Fruit fly (Drosophila melanogaster): ENCODE measurements around the gene CG33648.
A peak's percentile ranks its signal among the peaks of the same experiment; 100 is the strongest.

The CG33648 gene

dm6 chr2L:14545319-14545740 is 21.2 kb downstream of the CG33648 start (continued):
- TF ChIP-seq CG2202 (tag; optimal IDR thresholded peaks at IDR 0.05) (peak; percentile 91), CG5180 (GFP tag; optimal IDR thresholded peaks at IDR 0.05) (peak; percentile 43), her (GFP tag; optimal IDR thresholded peaks at IDR 0.05) (peak; percentile 37), odd (GFP tag; optimal IDR thresholded peaks at IDR 0.05) (peak; percentile 75), CG9932 (GFP tag; IDR thresholded peaks at IDR 0.05) (0 out of 2 replicates have a peak, but pooled peaks have one; percentile 15), CG14965 (GFP tag; optimal IDR thresholded peaks at IDR 0.05; ENCODE audit: borderline replicate concordance) (peak; percentile 72), CG12769 (tag; optimal IDR thresholded peaks at IDR 0.05) (peak; percentile 39), D19A (tag; optimal IDR thresholded peaks at IDR 0.05) (peak; percentile 38), run (tag; optimal IDR thresholded peaks at IDR 0.05) (peak; percentile 55), p53 (GFP tag; optimal IDR thresholded peaks at IDR 0.05) (peak; percentile 22), tap (tag; optimal IDR thresholded peaks at IDR 0.05) (peak; percentile 20), CG18262 (tag; optimal IDR thresholded peaks at IDR 0.05) (peak; percentile 54), CG11723 (GFP tag; optimal IDR thresholded peaks at IDR 0.05) (peak; percentile 43), MBD-R2 (GFP tag; IDR thresholded peaks at IDR 0.05) (no peak), CG10543 (GFP tag; optimal IDR thresholded peaks at IDR 0.05) (peak; percentile 60), Dbx (GFP tag; IDR thresholded peaks at IDR 0.05) (0 out of 3 replicates have a peak, but pooled peaks have one; percentile 9), sc (optimal IDR thresholded peaks at IDR 0.05) (no peak), sc (GFP tag; optimal IDR thresholded peaks at IDR 0.05) (peak; percentile 74), CG13424 (tag; optimal IDR thresholded peaks at IDR 0.05) (peak; percentile 50), Neu2 (GFP tag; optimal IDR thresholded peaks at IDR 0.05; ENCODE audit: borderline replicate concordance) (no peak), Max (GFP tag; optimal IDR thresholded peaks at IDR 0.05) (peak; percentile 19), CG3065 (GFP tag; optimal IDR thresholded peaks at IDR 0.05) (peak; percentile 11), Bteb2 (GFP tag; optimal IDR thresholded peaks at IDR 0.05) (no peak), lov (optimal IDR thresholded peaks at IDR 0.05) (no peak), lov (GFP tag; IDR thresholded peaks at IDR 0.05) (peak; percentile 80; the same call in 2 of the 3 replicates), tio (GFP tag; optimal IDR thresholded peaks at IDR 0.05) (peak; percentile 55), Spps (tag; optimal IDR thresholded peaks at IDR 0.05) (peak; percentile 36), CG8281 (tag; optimal IDR thresholded peaks at IDR 0.05) (peak; percentile 23), CG13775 (GFP tag; optimal IDR thresholded peaks at IDR 0.05) (peak; percentile 32), CG1647 (GFP tag; optimal IDR thresholded peaks at IDR 0.05) (peak; percentile 38), schlank (tag; optimal IDR thresholded peaks at IDR 0.05) (peak; percentile 12), Atf6 (GFP tag; IDR thresholded peaks at IDR 0.05) (no peak), oc (tag; optimal IDR thresholded peaks at IDR 0.05) (peak; percentile 35), shn (GFP tag; optimal IDR thresholded peaks at IDR 0.05) (peak; percentile 2), mam (GFP tag; optimal IDR thresholded peaks at IDR 0.05) (no peak), CG17328 (GFP tag; IDR thresholded peaks at IDR 0.05) (peak; percentile 60; the same call in 1 of the 2 replicates), en (GFP tag; optimal IDR thresholded peaks at IDR 0.05) (peak; percentile 61), C15 (GFP tag; IDR thresholded peaks at IDR 0.05) (no peak), CG3847 (GFP tag; IDR thresholded peaks at IDR 0.05) (peak; percentile 19; the same call in 1 of the 2 replicates), Nf-YB (GFP tag; optimal IDR thresholded peaks at IDR 0.05) (peak; percentile 59), stwl (tag; optimal IDR thresholded peaks at IDR 0.05) (peak; percentile 51), CG42726 (GFP tag; IDR thresholded peaks at IDR 0.05; ENCODE audit: partially characterized antibody) (no peak), wor (GFP tag; IDR thresholded peaks at IDR 0.05) (no peak), CG7839 (tag; optimal IDR thresholded peaks at IDR 0.05) (peak; percentile 18), CrebB (tag; optimal IDR thresholded peaks at IDR 0.05) (peak; percentile 67), Tbp (GFP tag; optimal IDR thresholded peaks at IDR 0.05) (no peak), dmrt11E (tag; optimal IDR thresholded peaks at IDR 0.05) (peak; percentile 85), CG10321 (GFP tag; IDR thresholded peaks at IDR 0.05) (no peak), gcm (GFP tag; optimal IDR thresholded peaks at IDR 0.05) (peak; percentile 37), slp2 (GFP tag; optimal IDR thresholded peaks at IDR 0.05) (no peak), pnt (GFP tag; optimal IDR thresholded peaks at IDR 0.05) (peak; percentile 57)

All from whole organism, embryonic.